Fruit fly (Drosophila melanogaster): ENCODE measurements around the gene CG16854.

Gene CG16854

DNA sequence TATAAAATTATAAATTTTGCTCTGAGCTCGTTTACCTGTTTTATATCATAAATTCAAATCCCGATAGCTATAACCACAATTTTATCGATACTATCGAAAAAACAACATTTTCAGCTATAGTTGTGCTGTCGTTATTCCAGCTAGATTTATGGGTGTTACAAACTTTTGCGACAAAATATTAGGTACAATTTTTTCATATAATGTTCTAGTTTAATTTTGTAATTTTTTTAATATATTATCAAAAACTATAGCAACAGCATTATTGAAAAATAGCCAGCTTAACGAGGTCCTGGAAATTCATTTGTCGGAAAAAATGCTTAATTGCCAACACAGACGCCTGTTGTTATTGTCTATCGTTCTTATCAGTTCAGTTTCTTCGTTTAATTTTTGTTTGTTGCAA, 4.6 kb downstream of the CG16854 start, which contains the start of gene Wdr59:
Wdr59 (plus strand) TSS at position 334 of the 400 bp plus-strand sequence.
- TF ChIP-seq psq (GFP tag; optimal IDR thresholded peaks at IDR 0.05) = peak; percentile 13
- TF ChIP-seq CG32264 (GFP tag; optimal IDR thresholded peaks at IDR 0.05) = no peak
- no peak for TF ChIP-seq ey (GFP tag; optimal IDR thresholded peaks at IDR 0.05)
- TF ChIP-seq woc (GFP tag; optimal IDR thresholded peaks at IDR 0.05) = peak; percentile 87
- TF ChIP-seq Myc (optimal IDR thresholded peaks at IDR 0.05) = peak; percentile 96
- peak; percentile 49 for TF ChIP-seq sv (GFP tag; optimal IDR thresholded peaks at IDR 0.05)

DNA sequence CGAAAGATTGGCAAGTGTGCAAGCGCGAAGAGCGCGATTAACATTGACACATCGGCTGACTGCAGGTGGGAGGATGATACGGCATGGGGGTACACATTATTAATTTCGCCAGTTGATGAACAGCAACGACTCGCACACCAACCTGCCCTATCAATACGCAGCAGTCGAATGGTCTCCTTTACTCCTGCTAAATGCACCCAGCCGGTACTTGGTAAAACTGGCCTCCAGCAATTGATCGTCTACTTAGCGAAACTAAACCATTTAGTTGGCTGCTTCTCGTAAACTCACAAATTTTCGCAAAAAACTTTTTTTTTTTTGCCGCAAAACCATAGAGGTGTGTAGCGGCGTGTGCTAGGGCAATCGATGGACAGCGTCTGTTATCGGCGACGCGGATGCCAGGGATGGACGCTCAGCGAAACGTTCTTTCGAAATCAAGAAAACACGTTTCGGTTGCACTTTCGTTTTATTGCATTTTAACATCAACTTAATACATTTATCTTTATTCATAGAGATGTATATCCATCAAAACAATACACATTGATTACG, 14.1 kb downstream of the CG16854 start, which contains the start of gene Ge-1:
Ge-1 (minus strand) TSS at position 373 of the 546 bp plus-strand sequence.
- TF ChIP-seq h (GFP tag; optimal IDR thresholded peaks at IDR 0.05) = no peak
- TF ChIP-seq Hr83 (GFP tag; optimal IDR thresholded peaks at IDR 0.05; ENCODE audit: poor library complexity, severe bottlenecking) = peak; percentile 20

DNA sequence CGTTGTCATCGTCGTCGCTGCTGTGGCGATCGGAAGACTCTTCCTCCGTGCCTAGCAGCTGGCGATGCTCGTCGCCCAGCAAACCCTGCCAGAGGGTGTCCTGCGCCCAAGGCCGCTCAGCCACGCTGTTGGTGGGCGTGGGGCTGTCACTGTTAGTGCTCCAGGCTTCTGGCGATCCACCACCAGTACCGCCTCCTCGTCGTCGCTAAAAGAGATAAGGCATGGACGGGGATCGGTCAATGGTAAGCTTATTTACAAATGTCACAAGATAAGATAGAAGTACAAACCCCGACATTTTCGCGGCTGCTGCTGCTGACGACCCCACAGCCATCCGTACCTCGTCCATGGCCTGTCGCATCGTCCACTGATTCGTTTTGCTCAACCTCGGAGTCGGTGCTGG, 18.8 kb downstream of the CG16854 start:
- no peak for TF ChIP-seq Jra (GFP tag; optimal IDR thresholded peaks at IDR 0.05)
- TF ChIP-seq foxo (GFP tag; optimal IDR thresholded peaks at IDR 0.05) = no peak
- no peak for TF ChIP-seq dsf (GFP tag; optimal IDR thresholded peaks at IDR 0.05; ENCODE audit: borderline replicate concordance)
- no peak for TF ChIP-seq tai (GFP tag; optimal IDR thresholded peaks at IDR 0.05)
- TF ChIP-seq lola (GFP tag; optimal IDR thresholded peaks at IDR 0.05) = no peak
- no peak for TF ChIP-seq GATAd (GFP tag; optimal IDR thresholded peaks at IDR 0.05)
- no peak for TF ChIP-seq dl (GFP tag; optimal IDR thresholded peaks at IDR 0.05; ENCODE audit: insufficient read depth in 1 of 2, partially characterized antibody in 2 of 2)
- TF ChIP-seq dmrt93B (GFP tag; optimal IDR thresholded peaks at IDR 0.05) = no peak
- TF ChIP-seq Hr78 (GFP tag; optimal IDR thresholded peaks at IDR 0.05) = no peak
- TF ChIP-seq fru (GFP tag; optimal IDR thresholded peaks at IDR 0.05) = no peak
- no peak for TF ChIP-seq pan (optimal IDR thresholded peaks at IDR 0.05)
- TF ChIP-seq Abd-B (GFP tag; optimal IDR thresholded peaks at IDR 0.05) = no peak
- no peak for TF ChIP-seq Sp1 (GFP tag; optimal IDR thresholded peaks at IDR 0.05)
- no peak for TF ChIP-seq Hr83 (GFP tag; optimal IDR thresholded peaks at IDR 0.05; ENCODE audit: poor library complexity, severe bottlenecking)
- TF ChIP-seq jim (GFP tag; optimal IDR thresholded peaks at IDR 0.05) = no peak

DNA sequence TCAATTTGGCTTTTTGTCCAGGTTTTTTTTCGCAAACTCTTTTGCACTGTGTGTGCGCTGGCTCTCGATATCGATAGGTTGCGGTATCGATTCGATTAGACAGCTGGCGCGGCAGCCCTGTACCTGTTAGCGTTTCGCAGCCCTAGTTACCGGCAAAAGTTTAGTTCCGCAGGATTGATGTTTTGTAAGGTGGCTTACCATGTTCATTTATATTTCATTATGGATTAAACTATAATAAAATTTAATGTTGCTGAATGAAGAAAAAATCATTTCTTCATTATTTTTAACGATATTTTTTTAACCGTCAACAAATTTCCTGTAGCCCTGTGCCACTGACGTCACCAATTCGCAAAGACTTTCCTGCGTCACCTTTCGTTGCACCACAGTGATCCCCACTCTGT, 20.0 kb downstream of the CG16854 start, which contains the start of gene Reps:
Reps (minus strand) TSS at position 84 of the 401 bp plus-strand sequence.
- TF ChIP-seq Hnf4 (GFP tag; optimal IDR thresholded peaks at IDR 0.05) = peak; percentile 97
- peak; percentile 98 for TF ChIP-seq HLH106 (tag; optimal IDR thresholded peaks at IDR 0.05)
- TF ChIP-seq dsf (GFP tag; optimal IDR thresholded peaks at IDR 0.05; ENCODE audit: borderline replicate concordance) = peak; percentile 94
- peak; percentile 97 for TF ChIP-seq OdsH (GFP tag; optimal IDR thresholded peaks at IDR 0.05)
- peak; percentile 98 for TF ChIP-seq dmrt93B (GFP tag; optimal IDR thresholded peaks at IDR 0.05)
- TF ChIP-seq N (GFP tag; optimal IDR thresholded peaks at IDR 0.05) = no peak
- no peak for TF ChIP-seq Dif (GFP tag; optimal IDR thresholded peaks at IDR 0.05; ENCODE audit: partially characterized antibody)
- TF ChIP-seq woc (GFP tag; optimal IDR thresholded peaks at IDR 0.05) = peak; percentile 97
- peak; percentile 97 for TF ChIP-seq fru (GFP tag; optimal IDR thresholded peaks at IDR 0.05)
- TF ChIP-seq tai (GFP tag; optimal IDR thresholded peaks at IDR 0.05) = no peak
- TF ChIP-seq GATAd (GFP tag; optimal IDR thresholded peaks at IDR 0.05) = peak; percentile 90
- TF ChIP-seq Jra (GFP tag; optimal IDR thresholded peaks at IDR 0.05) = peak; percentile 97
- peak; percentile 97 for TF ChIP-seq CG9705 (GFP tag; optimal IDR thresholded peaks at IDR 0.05)
- TF ChIP-seq sage (GFP tag; optimal IDR thresholded peaks at IDR 0.05) = peak; percentile 93
- TF ChIP-seq lola (GFP tag; optimal IDR thresholded peaks at IDR 0.05) = no peak
- TF ChIP-seq Rel (GFP tag; optimal IDR thresholded peaks at IDR 0.05) = peak; percentile 79
- TF ChIP-seq Rel (tag; optimal IDR thresholded peaks at IDR 0.05) = peak; percentile 88
- TF ChIP-seq dl (GFP tag; optimal IDR thresholded peaks at IDR 0.05; ENCODE audit: insufficient read depth in 1 of 2, partially characterized antibody in 2 of 2) = no peak
- peak; percentile 98 for TF ChIP-seq rgr (GFP tag; optimal IDR thresholded peaks at IDR 0.05)
- TF ChIP-seq foxo (GFP tag; optimal IDR thresholded peaks at IDR 0.05) = peak; percentile 83 to 99
- TF ChIP-seq Vsx2 (GFP tag; optimal IDR thresholded peaks at IDR 0.05; ENCODE audit: partially characterized antibody) = no peak
- no peak for TF ChIP-seq Myc (optimal IDR thresholded peaks at IDR 0.05)
- no peak for TF ChIP-seq Abd-B (GFP tag; optimal IDR thresholded peaks at IDR 0.05)
- TF ChIP-seq CG32264 (GFP tag; optimal IDR thresholded peaks at IDR 0.05) = peak; percentile 88
- TF ChIP-seq Dfd (GFP tag; optimal IDR thresholded peaks at IDR 0.05) = no peak
- no peak for TF ChIP-seq pan (optimal IDR thresholded peaks at IDR 0.05)
- no peak for TF ChIP-seq CrebA (GFP tag; optimal IDR thresholded peaks at IDR 0.05; ENCODE audit: borderline replicate concordance)
- TF ChIP-seq Mio (GFP tag; optimal IDR thresholded peaks at IDR 0.05) = peak; percentile 87
- peak; percentile 87 for TF ChIP-seq jim (GFP tag; optimal IDR thresholded peaks at IDR 0.05)
- peak; percentile 97 for TF ChIP-seq br (GFP tag; optimal IDR thresholded peaks at IDR 0.05)
- peak; percentile 95 for TF ChIP-seq psq (GFP tag; optimal IDR thresholded peaks at IDR 0.05)
- no peak for TF ChIP-seq Hr78 (GFP tag; optimal IDR thresholded peaks at IDR 0.05)
- TF ChIP-seq Hr83 (GFP tag; optimal IDR thresholded peaks at IDR 0.05; ENCODE audit: poor library complexity, severe bottlenecking) = peak; percentile 94
- peak; percentile 98 for TF ChIP-seq sv (GFP tag; optimal IDR thresholded peaks at IDR 0.05)
- TF ChIP-seq usp (GFP tag; optimal IDR thresholded peaks at IDR 0.05) = no peak
- TF ChIP-seq brk (GFP tag; optimal IDR thresholded peaks at IDR 0.05) = no peak
- peak; percentile 97 for TF ChIP-seq Sp1 (GFP tag; optimal IDR thresholded peaks at IDR 0.05)
- TF ChIP-seq ey (GFP tag; optimal IDR thresholded peaks at IDR 0.05) = peak; percentile 97
- TF ChIP-seq h (GFP tag; optimal IDR thresholded peaks at IDR 0.05) = peak; percentile 98

Measured in whole organism, wandering third instar larva.